Fruit fly (Drosophila melanogaster) whole organism, adult: ENCODE measurements around the gene CG4080.

ENCODE experiments used
- CG14711 ChIP-seq: fragments of 200-800 bp; sonication (Bioruptor generic); optimal IDR thresholded peaks from 2 replicates; lab custom pipeline; 2018; ENCODE audit warnings: missing biosample characterization, mild to moderate bottlenecking, missing genetic modification characterization, moderate library complexity
- CG33017 ChIP-seq: fragments of 200-800 bp; sonication (Bioruptor generic); optimal IDR thresholded peaks from 2 replicates; lab custom pipeline; 2018; ENCODE audit warnings: missing biosample characterization, mild to moderate bottlenecking, missing genetic modification characterization, moderate library complexity
- CG5204 ChIP-seq: fragments of 200-800 bp; sonication (Bioruptor generic); optimal IDR thresholded peaks from 2 replicates; lab custom pipeline; 2016; ENCODE audit warnings: missing biosample characterization, missing genetic modification characterization
- CG7045 ChIP-seq: fragments of 200-800 bp; sonication (Bioruptor generic); optimal IDR thresholded peaks from 2 replicates; lab custom pipeline; 2017; ENCODE audit warnings: missing biosample characterization, mild to moderate bottlenecking, missing genetic modification characterization
- CG7101 ChIP-seq: fragments of 200-800 bp; sonication (Bioruptor generic); optimal IDR thresholded peaks from 2 replicates; lab custom pipeline; 2018; ENCODE audit warnings: missing biosample characterization, mild to moderate bottlenecking, missing genetic modification characterization, moderate library complexity
- Crg-1 ChIP-seq: fragments of 200-800 bp; sonication (Bioruptor generic); optimal IDR thresholded peaks from 2 replicates; lab custom pipeline; 2016; ENCODE audit warnings: missing biosample characterization, missing genetic modification characterization
- Hr96 ChIP-seq: fragments of 200-800 bp; sonication (Bioruptor generic); optimal IDR thresholded peaks from 2 replicates; lab custom pipeline; 2016; ENCODE audit warnings: missing biosample characterization, missing genetic modification characterization
- Mnt ChIP-seq: fragments of 200-800 bp; sonication (Bioruptor generic); optimal IDR thresholded peaks from 2 replicates; lab custom pipeline; 2016; ENCODE audit warnings: missing biosample characterization, mild to moderate bottlenecking, missing genetic modification characterization
- kay ChIP-seq: fragments of 200-800 bp; sonication (Bioruptor generic); peaks from one replicate; lab custom pipeline; 2016; ENCODE audit warnings: missing biosample characterization, missing genetic modification characterization, borderline replicate concordance
- ovo ChIP-seq: fragments of 200-800 bp; sonication (Bioruptor generic); optimal IDR thresholded peaks from 2 replicates; lab custom pipeline; 2016; ENCODE audit warnings: missing biosample characterization, missing genetic modification characterization
- pad ChIP-seq: fragments of 200-800 bp; sonication (Bioruptor generic); optimal IDR thresholded peaks from 3 replicates; lab custom pipeline; 2017; ENCODE audit warnings: missing biosample characterization, missing genetic modification characterization, mild to moderate bottlenecking, moderate library complexity, missing genetic modification reagents
- toe ChIP-seq: fragments of 200-800 bp; sonication (Bioruptor generic); optimal IDR thresholded peaks from 2 replicates; lab custom pipeline; 2016; ENCODE audit warnings: missing biosample characterization, missing genetic modification characterization

- no peak for TF ChIP-seq Crg-1 (GFP tag; lab: Kevin White, UChicago)
- no peak for TF ChIP-seq Mnt (GFP tag; lab: Kevin White, UChicago)
- peak; percentile 96 for TF ChIP-seq kay (GFP tag; lab: Kevin White, UChicago)
- no peak for TF ChIP-seq CG14711 (tag; lab: Kevin White, UChicago)
- TF ChIP-seq Hr96 (GFP tag; lab: Kevin White, UChicago) = no peak
- no peak for TF ChIP-seq CG5204 (GFP tag; lab: Kevin White, UChicago)
- no peak for TF ChIP-seq CG33017 (tag; lab: Kevin White, UChicago)
- TF ChIP-seq pad (GFP tag; lab: Kevin White, UChicago) = peak; percentile 87
- no peak for TF ChIP-seq CG7101 (tag; lab: Kevin White, UChicago)
- TF ChIP-seq CG7045 (GFP tag; lab: Kevin White, UChicago) = no peak
- peak; percentile 93 for TF ChIP-seq ovo (GFP tag; lab: Kevin White, UChicago)
- no peak for TF ChIP-seq toe (GFP tag; lab: Kevin White, UChicago)
These were observed 2.5 kb upstream of the CG4080 start for dm6 chr3L:9401354-9402156.
